Worm (Caenorhabditis elegans): ENCODE results near the gene hrde-1.

Gene hrde-1

ce11 chrIII:4152828-4153227, 23.1 kb downstream of the hrde-1 start (continued):
- TF ChIP-seq hmg-1.1 (GFP tag; IDR thresholded peaks at IDR 0.05): no peak

ce11 chrIII:4152309-4152708, 23.6 kb downstream of the hrde-1 start:
- no peak for TF ChIP-seq snpc-1.2 (GFP tag; IDR thresholded peaks at IDR 0.05)
- no peak for TF ChIP-seq hmg-1.1 (GFP tag; IDR thresholded peaks at IDR 0.05)
- TF ChIP-seq set-16 (GFP tag; IDR thresholded peaks at IDR 0.05): peak; percentile 70
- no peak for TF ChIP-seq aha-1 (tag)

- TF ChIP-seq nhr-11 (tag; optimal IDR thresholded peaks at IDR 0.05): peak; percentile 52
- TF ChIP-seq dve-1 (tag; optimal IDR thresholded peaks at IDR 0.05; ENCODE audit: insufficient read depth): peak; percentile 27
- no peak for TF ChIP-seq zfp-3 (GFP tag; conservative IDR thresholded peaks at IDR 0.05)
- peak; percentile 51 for TF ChIP-seq T20F7.1 (GFP tag; optimal IDR thresholded peaks at IDR 0.05)
- TF ChIP-seq nhr-42 (GFP tag; IDR thresholded peaks at IDR 0.05): no peak
- peak in 1 of 2 experiments; percentile 57 for TF ChIP-seq lsy-2 (tag; optimal IDR thresholded peaks at IDR 0.05)
- TF ChIP-seq nhr-28 (tag; optimal IDR thresholded peaks at IDR 0.05): peak; percentile 38
- peak; percentile 27 for TF ChIP-seq F49E8.2 (tag; optimal IDR thresholded peaks at IDR 0.05; ENCODE audit: borderline replicate concordance)
- TF ChIP-seq mep-1 (tag; optimal IDR thresholded peaks at IDR 0.05): peak; percentile 4
- TF ChIP-seq duxl-1 (tag; optimal IDR thresholded peaks at IDR 0.05; ENCODE audit: poor library complexity): no peak
Measured at ce11 chrIII:4151548-4152104, 24.3 kb downstream of the hrde-1 start, which contains the start of the genes wht-3 and har-1. TSS of gene wht-3 (minus strand) at chrIII:4151598. TSS of gene har-1 (plus strand) at chrIII:4152054.

ce11 chrIII:4150919-4151318, 25.0 kb downstream of the hrde-1 start:
- TF ChIP-seq lin-1 (GFP tag; IDR thresholded peaks at IDR 0.05): no peak
- peak; percentile 35 for TF ChIP-seq ama-1 (optimal IDR thresholded peaks at IDR 0.05)
- TF ChIP-seq Y105C5A.15 (GFP tag; IDR thresholded peaks at IDR 0.05): no peak
- peak; percentile 49 for TF ChIP-seq dmd-6 (GFP tag; IDR thresholded peaks at IDR 0.05)
- TF ChIP-seq mep-1 (tag; optimal IDR thresholded peaks at IDR 0.05): peak; percentile 69
- TF ChIP-seq unc-130 (GFP tag; optimal IDR thresholded peaks at IDR 0.05): no peak
- TF ChIP-seq hlh-30 (tag; optimal IDR thresholded peaks at IDR 0.05; ENCODE audit: insufficient read depth): peak; percentile 85
- peak; percentile 5 for TF ChIP-seq rbr-2 (tag; optimal IDR thresholded peaks at IDR 0.05)
- TF ChIP-seq zip-11 (GFP tag; IDR thresholded peaks at IDR 0.05): no peak
- peak; percentile 4 for TF ChIP-seq lin-13 (GFP tag; optimal IDR thresholded peaks at IDR 0.05)
- peak; percentile 47 for TF ChIP-seq nhr-77 (tag; optimal IDR thresholded peaks at IDR 0.05)
- no peak for TF ChIP-seq nhr-10 (tag; optimal IDR thresholded peaks at IDR 0.05)
- no peak for TF ChIP-seq zfp-2 (tag; optimal IDR thresholded peaks at IDR 0.05)
- TF ChIP-seq mdl-1 (tag; optimal IDR thresholded peaks at IDR 0.05): peak in 1 of 2 experiments; percentile 59
- no peak for TF ChIP-seq saeg-2 (GFP tag; IDR thresholded peaks at IDR 0.05)
- TF ChIP-seq daf-16 (GFP tag; optimal IDR thresholded peaks at IDR 0.05): no peak
- peak; percentile 65 for TF ChIP-seq daf-16 (tag; optimal IDR thresholded peaks at IDR 0.05)
- peak in 1 of 2 experiments; percentile 26 for TF ChIP-seq hif-1 (tag; optimal IDR thresholded peaks at IDR 0.05)
- peak; percentile 83 for TF ChIP-seq mes-2 (tag; optimal IDR thresholded peaks at IDR 0.05; ENCODE audit: poor library complexity, severe bottlenecking)
- no peak for TF ChIP-seq mxl-2 (GFP tag; conservative IDR thresholded peaks at IDR 0.05)
- TF ChIP-seq fos-1 (tag; optimal IDR thresholded peaks at IDR 0.05): no peak
- no peak for TF ChIP-seq nhr-237 (tag; optimal IDR thresholded peaks at IDR 0.05)
- TF ChIP-seq F26F4.8 (GFP tag; conservative IDR thresholded peaks at IDR 0.05): no peak
- no peak for TF ChIP-seq unc-62 (GFP tag; optimal IDR thresholded peaks at IDR 0.05 in 1 of 2)
- no peak for TF ChIP-seq unc-62 (tag; optimal IDR thresholded peaks at IDR 0.05)
- peak; percentile 51; the same call in 1 of the 2 replicates for TF ChIP-seq hmg-1.1 (GFP tag; IDR thresholded peaks at IDR 0.05)
- TF ChIP-seq ctbp-1 (GFP tag; IDR thresholded peaks at IDR 0.05): peak; percentile 48; the same call in 1 of the 2 replicates
- TF ChIP-seq dmd-9 (GFP tag; IDR thresholded peaks at IDR 0.05): no peak
- no peak for TF ChIP-seq nhr-102 (tag; optimal IDR thresholded peaks at IDR 0.05)
- peak; percentile 64 for TF ChIP-seq lin-38 (GFP tag; IDR thresholded peaks at IDR 0.05)
- TF ChIP-seq T20F7.1 (GFP tag; optimal IDR thresholded peaks at IDR 0.05): peak; percentile 53
- TF ChIP-seq madf-9 (GFP tag; conservative IDR thresholded peaks at IDR 0.05): no peak
- TF ChIP-seq unc-39 (tag; optimal IDR thresholded peaks at IDR 0.05): no peak
- peak; percentile 97 for TF ChIP-seq dpl-1 (GFP tag; optimal IDR thresholded peaks at IDR 0.05)
- TF ChIP-seq set-16 (GFP tag; IDR thresholded peaks at IDR 0.05): no peak
